Worm (Caenorhabditis elegans): ENCODE results near the gene F53A9.8.

ce11 chrX:8677320-8677719, 41.4 kb downstream of the F53A9.8 start:
- TF ChIP-seq him-1 (tag; optimal IDR thresholded peaks at IDR 0.05) (no peak), dao-5 (tag; optimal IDR thresholded peaks at IDR 0.05) (no peak)
